Worm (Caenorhabditis elegans) whole organism, early embryonic: ENCODE measurements around the gene F46F5.5.

ENCODE experiments used
- B0310.2 ChIP-seq: sonication (generic microtip); optimal IDR thresholded peaks from 2 replicates; lab custom pipeline; 2016; ENCODE audit warnings: mild to moderate bottlenecking, missing genetic modification characterization, missing compliant biosample characterization
- F13C5.2 ChIP-seq: sonication (generic microtip); optimal IDR thresholded peaks from 2 replicates; lab custom pipeline; 2017; ENCODE audit warnings: mild to moderate bottlenecking, missing genetic modification characterization, inconsistent platforms, missing compliant biosample characterization
- aly-1 ChIP-seq: sonication (generic microtip); optimal IDR thresholded peaks from 2 replicates; lab custom pipeline; 2016; ENCODE audit warnings: missing genetic modification characterization, missing compliant biosample characterization
- ama-1 ChIP-seq: fragments of 150-350 bp; optimal IDR thresholded peaks from 2 replicates; lab custom pipeline; 2014
- ceh-13 ChIP-seq: fragments of 200-800 bp; sonication (Bioruptor generic); optimal IDR thresholded peaks from 2 replicates; lab custom pipeline; 2018; ENCODE audit warnings: mild to moderate bottlenecking, missing genetic modification characterization, missing compliant biosample characterization
- ceh-36 ChIP-seq: sonication (generic microtip); optimal IDR thresholded peaks from 2 replicates; lab custom pipeline; 2016; ENCODE audit warnings: missing genetic modification characterization, inconsistent platforms, missing compliant biosample characterization
- ets-7 ChIP-seq: sonication (generic microtip); optimal IDR thresholded peaks from 2 replicates; lab custom pipeline; 2016; ENCODE audit warnings: missing genotype, missing genetic modification characterization, missing compliant biosample characterization
- flt-1 ChIP-seq: fragments of 200-800 bp; sonication (Bioruptor generic); IDR thresholded peaks from 2 replicates; pipeline ENCODE4 v1.3.6; 2022; ENCODE audit warnings: missing genetic modification characterization, missing compliant biosample characterization
- hmbx-1 ChIP-seq: sonication (generic microtip); optimal IDR thresholded peaks from 2 replicates; lab custom pipeline; 2016; ENCODE audit warnings: mild to moderate bottlenecking, missing genetic modification characterization, missing compliant biosample characterization
- hmg-4 ChIP-seq: fragments of 200-800 bp; sonication (Bioruptor generic); optimal IDR thresholded peaks from 2 replicates; lab custom pipeline; 2018; ENCODE audit warnings: mild to moderate bottlenecking, missing genetic modification characterization, missing compliant biosample characterization
- hnd-1 ChIP-seq: sonication (generic microtip); optimal IDR thresholded peaks from 2 replicates; lab custom pipeline; 2016; ENCODE audit warnings: missing genetic modification characterization, missing compliant biosample characterization
- pes-1 ChIP-seq: fragments of 200-800 bp; sonication (Bioruptor generic); IDR thresholded peaks from 2 replicates; pipeline ENCODE4 v1.3.6; 2022; ENCODE audit warnings: missing genetic modification reagents, missing genetic modification characterization, missing compliant biosample characterization
- scrt-1 ChIP-seq: fragments of 200-800 bp; sonication (Bioruptor generic); IDR thresholded peaks from 2 replicates; pipeline ENCODE4 v1.3.6; 2022; ENCODE audit warnings: missing genetic modification characterization, missing compliant biosample characterization
- sea-1 ChIP-seq: fragments of 200-800 bp; sonication (Bioruptor generic); conservative IDR thresholded peaks from 2 replicates; pipeline ENCODE4 v1.3.6; 2022; ENCODE audit warnings: missing genetic modification characterization, missing compliant biosample characterization
- tbx-11 ChIP-seq: fragments of 200-800 bp; sonication (Bioruptor generic); IDR thresholded peaks from 2 replicates; pipeline ENCODE4 v1.3.6; 2022; ENCODE audit warnings: missing genetic modification characterization, missing compliant biosample characterization
- tbx-37 ChIP-seq: fragments of 200-800 bp; sonication (Bioruptor generic); conservative IDR thresholded peaks from 2 replicates; pipeline ENCODE4 v1.3.6; 2022; ENCODE audit warnings: missing genetic modification reagents, missing genetic modification characterization, missing compliant biosample characterization
- tra-4 ChIP-seq: sonication (generic microtip); optimal IDR thresholded peaks from 2 replicates; lab custom pipeline; 2017; ENCODE audit warnings: missing genetic modification characterization, missing compliant biosample characterization

Gene F46F5.5

DNA sequence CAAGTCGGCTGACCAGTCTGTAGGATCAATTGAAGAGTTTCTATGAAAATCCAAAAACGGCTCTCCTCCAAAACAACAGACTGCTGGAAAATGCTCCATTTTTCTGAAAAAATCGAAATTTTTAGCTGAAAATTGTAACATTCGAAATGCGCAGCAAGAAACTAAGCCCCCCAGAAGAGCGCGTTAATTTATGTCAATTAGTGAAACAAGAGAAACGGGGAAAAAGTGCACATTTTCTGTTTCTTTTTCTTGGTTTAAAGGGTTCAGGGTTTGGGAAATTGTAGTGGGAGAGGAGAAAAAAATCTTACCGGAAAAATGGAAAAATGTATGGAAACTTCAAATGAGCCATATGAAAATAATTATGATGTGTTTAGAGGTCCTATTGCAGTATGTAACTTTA lies 47.6 kb downstream of the F46F5.5 start, which contains the start of gene C08G5.7:
C08G5.7 (minus strand) TSS at position 101 of the 400 bp plus-strand sequence.
- TF ChIP-seq hnd-1 (tag; lab: Kevin White, UChicago) (no peak), sea-1 (GFP tag; lab: Robert Waterston, UW) (no peak), ama-1 (lab: Kevin White, UChicago) (no peak), hmbx-1 (no peak), B0310.2 (tag; lab: Kevin White, UChicago) (no peak), hmg-4 (no peak), ets-7 (tag; lab: Kevin White, UChicago) (no peak), tra-4 (tag; lab: Kevin White, UChicago) (no peak), pes-1 (GFP tag; lab: Robert Waterston, UW) (no peak), scrt-1 (no peak), F13C5.2 (tag; lab: Kevin White, UChicago) (no peak), ceh-13 (no peak), aly-1 (tag; lab: Kevin White, UChicago) (no peak), tbx-11 (GFP tag; lab: Robert Waterston, UW) (no peak), flt-1 (GFP tag; lab: Robert Waterston, UW) (no peak), tbx-37 (GFP tag; lab: Robert Waterston, UW) (no peak), ceh-36 (no peak)

DNA sequence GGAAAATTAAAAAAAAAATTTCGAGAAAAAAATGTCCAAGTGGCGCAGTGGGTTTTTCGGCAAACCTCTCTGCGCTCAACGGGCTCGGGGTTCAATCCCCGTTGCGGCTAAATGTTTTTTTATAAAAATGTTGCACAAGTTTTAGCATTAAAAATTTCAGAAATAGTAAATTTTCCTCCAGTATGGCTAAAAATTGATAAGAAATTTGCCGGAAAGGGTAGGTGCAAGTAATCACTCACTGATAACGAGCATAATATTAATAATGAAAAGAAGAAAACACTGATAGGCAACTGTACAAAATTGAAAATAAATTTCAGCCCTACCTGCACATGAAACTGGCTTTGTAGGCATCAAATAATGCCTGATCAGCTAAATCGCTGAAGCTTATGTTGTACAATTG lies 48.4 kb downstream of the F46F5.5 start:
- TF ChIP-seq hmg-4 = no peak
- TF ChIP-seq B0310.2 (tag; lab: Kevin White, UChicago) = no peak
- TF ChIP-seq tra-4 (tag; lab: Kevin White, UChicago) = no peak
- 0 out of 2 replicates have a peak, but pooled peaks have one; percentile 15 for TF ChIP-seq pes-1 (GFP tag; lab: Robert Waterston, UW)

DNA sequence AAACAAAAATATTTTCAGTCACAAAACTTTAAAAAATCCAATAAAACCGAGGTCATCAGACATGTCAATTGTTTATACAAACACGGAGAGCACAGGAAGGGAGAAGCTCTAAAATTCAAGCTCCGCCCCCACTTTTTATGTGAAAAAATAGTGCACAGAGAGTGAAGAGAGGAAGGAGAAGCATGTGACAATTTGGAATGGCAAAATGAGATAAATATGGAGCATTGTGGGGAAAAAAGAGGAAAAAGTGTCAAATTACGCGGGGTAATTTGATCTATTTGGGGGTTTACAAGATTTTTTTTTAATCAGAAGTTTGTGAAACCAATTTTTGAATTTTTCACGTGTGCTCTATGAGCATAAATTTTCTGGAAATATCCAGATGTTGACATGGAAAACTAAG lies 49.9 kb downstream of the F46F5.5 start:
- TF ChIP-seq B0310.2 (tag; lab: Kevin White, UChicago) (no peak), tbx-11 (GFP tag; lab: Robert Waterston, UW) (no peak), flt-1 (GFP tag; lab: Robert Waterston, UW) (no peak), ceh-13 (no peak), hmg-4 (no peak), ceh-36 (no peak), aly-1 (tag; lab: Kevin White, UChicago) (no peak), pes-1 (GFP tag; lab: Robert Waterston, UW) (no peak), tbx-37 (GFP tag; lab: Robert Waterston, UW) (no peak), ama-1 (lab: Kevin White, UChicago) (no peak), F13C5.2 (tag; lab: Kevin White, UChicago) (no peak), hnd-1 (tag; lab: Kevin White, UChicago) (no peak), sea-1 (GFP tag; lab: Robert Waterston, UW) (no peak), scrt-1 (no peak)
